Fruit fly (Drosophila melanogaster): ENCODE measurements around the gene GlyRS.

dm6 chr3L:15097878-15098520 is 3.1 kb downstream of the GlyRS start, which contains the start of gene Ctps:
- TF ChIP-seq psq (GFP tag; optimal IDR thresholded peaks at IDR 0.05) (no peak), h (GFP tag; optimal IDR thresholded peaks at IDR 0.05) (peak; percentile 38), fru (GFP tag; optimal IDR thresholded peaks at IDR 0.05) (no peak), foxo (GFP tag; optimal IDR thresholded peaks at IDR 0.05) (peak in 1 of 2 experiments; percentile 38), usp (GFP tag; optimal IDR thresholded peaks at IDR 0.05) (no peak), OdsH (GFP tag; optimal IDR thresholded peaks at IDR 0.05) (no peak), lola (GFP tag; optimal IDR thresholded peaks at IDR 0.05) (no peak), Hr78 (GFP tag; optimal IDR thresholded peaks at IDR 0.05) (no peak), Myc (optimal IDR thresholded peaks at IDR 0.05) (no peak)

Data from whole organism, wandering third instar larva.